Worm (Caenorhabditis elegans) whole organism, mixed stage, embryonic: ENCODE measurements around the gene F46G10.2.
A peak's percentile ranks its signal among the peaks of the same experiment; 100 is the strongest.

Experiments
- M03D4.4 ChIP-seq: sonication (generic microtip); optimal IDR thresholded peaks from 2 replicates; lab custom pipeline; 2017; ENCODE audit warnings: mild to moderate bottlenecking, missing genetic modification characterization, missing compliant biosample characterization
- bed-3 ChIP-seq: fragments of 200-800 bp; sonication (Bioruptor generic); optimal IDR thresholded peaks from 3 replicates; lab custom pipeline; 2018; ENCODE audit warnings: mild to moderate bottlenecking, missing genetic modification characterization, moderate library complexity, missing compliant biosample characterization
- blmp-1 ChIP-seq: fragments of 150-350 bp; optimal IDR thresholded peaks from 2 replicates; lab custom pipeline; 2014; ENCODE audit warnings: missing biosample characterization, missing genetic modification characterization
- ceh-39 ChIP-seq: fragments of 150-350 bp; optimal IDR thresholded peaks from 2 replicates; lab custom pipeline; 2014; ENCODE audit warnings: missing biosample characterization, missing genetic modification characterization
- ceh-43 ChIP-seq: fragments of 200-800 bp; sonication (Bioruptor generic); optimal IDR thresholded peaks from 2 replicates; lab custom pipeline; 2018; ENCODE audit warnings: mild to moderate bottlenecking, missing genetic modification characterization, moderate library complexity, missing compliant biosample characterization
- ceh-83 ChIP-seq: fragments of 200-800 bp; sonication (Bioruptor generic); optimal IDR thresholded peaks from 2 replicates; lab custom pipeline; 2018; ENCODE audit warnings: mild to moderate bottlenecking, missing genetic modification characterization, missing compliant biosample characterization
- ces-1 ChIP-seq: fragments of 150-350 bp; optimal IDR thresholded peaks from 2 replicates; lab custom pipeline; 2014; ENCODE audit warnings: missing biosample characterization, missing genetic modification reagents, missing genetic modification characterization
- cnd-1 ChIP-seq: fragments of 200-800 bp; sonication (Bioruptor generic); optimal IDR thresholded peaks from 2 replicates; lab custom pipeline; 2018; ENCODE audit warnings: mild to moderate bottlenecking, missing genetic modification characterization, missing compliant biosample characterization
- drap-1 ChIP-seq: fragments of 200-800 bp; sonication (Bioruptor generic); optimal IDR thresholded peaks from 3 replicates; lab custom pipeline; 2018; ENCODE audit warnings: mild to moderate bottlenecking, missing genetic modification characterization, missing compliant biosample characterization
- elt-1 ChIP-seq: sonication (generic microtip); optimal IDR thresholded peaks from 2 replicates; lab custom pipeline; 2017; ENCODE audit warnings: missing genetic modification characterization, mild to moderate bottlenecking, missing compliant biosample characterization, antibody characterized with exemption, moderate library complexity, borderline replicate concordance; ENCODE audit not compliant: insufficient read depth
- elt-3 ChIP-seq: fragments of 150-350 bp; optimal IDR thresholded peaks from 2 replicates; lab custom pipeline; 2014; ENCODE audit warnings: missing biosample characterization, missing genetic modification characterization
- flh-1 ChIP-seq: fragments of 200-800 bp; sonication (Bioruptor generic); optimal IDR thresholded peaks from 2 replicates; lab custom pipeline; 2018; ENCODE audit warnings: mild to moderate bottlenecking, missing genetic modification characterization, moderate library complexity, missing compliant biosample characterization
- ham-2 ChIP-seq: fragments of 200-800 bp; sonication (Bioruptor generic); optimal IDR thresholded peaks from 2 replicates; lab custom pipeline; 2018; ENCODE audit warnings: mild to moderate bottlenecking, missing genetic modification characterization, missing compliant biosample characterization
- hlh-1 ChIP-seq: fragments of 150-350 bp; optimal IDR thresholded peaks from 2 replicates; lab custom pipeline; 2014; ENCODE audit warnings: missing biosample characterization, missing genetic modification reagents, missing genetic modification characterization
- lin-13 ChIP-seq: fragments of 150-350 bp; optimal IDR thresholded peaks from 2 replicates; lab custom pipeline; 2014; ENCODE audit warnings: missing biosample characterization, missing genetic modification characterization
- lin-32 ChIP-seq: fragments of 200-800 bp; sonication (Bioruptor generic); optimal IDR thresholded peaks from 2 replicates; lab custom pipeline; 2018; ENCODE audit warnings: mild to moderate bottlenecking, missing genetic modification characterization, missing compliant biosample characterization
- lsy-2 ChIP-seq: fragments of 150-350 bp; optimal IDR thresholded peaks from 2 replicates; lab custom pipeline; 2014; ENCODE audit warnings: missing biosample characterization, missing genetic modification characterization
- mab-5 ChIP-seq: fragments of 150-350 bp; optimal IDR thresholded peaks from 2 replicates; lab custom pipeline; 2014; ENCODE audit warnings: missing biosample characterization, missing genetic modification characterization
- mep-1 ChIP-seq: fragments of 150-350 bp; optimal IDR thresholded peaks from 2 replicates; lab custom pipeline; 2017; ENCODE audit warnings: missing biosample characterization, missing genetic modification reagents, missing genetic modification characterization, inconsistent platforms
- mls-2 ChIP-seq: sonication (generic microtip); optimal IDR thresholded peaks from 2 replicates; lab custom pipeline; 2016; ENCODE audit warnings: mild to moderate bottlenecking, missing genetic modification characterization, moderate library complexity, missing compliant biosample characterization
- nhr-12 ChIP-seq: fragments of 150-350 bp; optimal IDR thresholded peaks from 2 replicates; lab custom pipeline; 2014; ENCODE audit warnings: missing biosample characterization, missing genetic modification characterization
- nhr-2 ChIP-seq: fragments of 150-350 bp; optimal IDR thresholded peaks from 2 replicates; lab custom pipeline; 2014; ENCODE audit warnings: missing biosample characterization, missing genetic modification characterization
- nhr-237 ChIP-seq: fragments of 150-350 bp; optimal IDR thresholded peaks from 2 replicates; lab custom pipeline; 2014; ENCODE audit warnings: missing biosample characterization, missing genetic modification characterization
- nhr-28 ChIP-seq: fragments of 150-350 bp; optimal IDR thresholded peaks from 2 replicates; lab custom pipeline; 2014; ENCODE audit warnings: missing biosample characterization, missing genetic modification characterization
- nhr-76 ChIP-seq: sonication (generic microtip); optimal IDR thresholded peaks from 2 replicates; lab custom pipeline; 2017; ENCODE audit warnings: missing biosample characterization, missing genetic modification characterization
- pha-4 ChIP-seq: fragments of 150-350 bp; optimal IDR thresholded peaks from 2 replicates; lab custom pipeline; 2018; ENCODE audit warnings: missing biosample characterization, missing genetic modification reagents, missing genetic modification characterization
- sem-2 ChIP-seq: fragments of 200-800 bp; sonication (Bioruptor generic); optimal IDR thresholded peaks from 2 replicates; lab custom pipeline; 2018; ENCODE audit warnings: mild to moderate bottlenecking, missing genetic modification characterization, missing compliant biosample characterization
- snpc-4 ChIP-seq: fragments of 150-350 bp; optimal IDR thresholded peaks from 2 replicates; lab custom pipeline; 2014; ENCODE audit warnings: missing biosample characterization, missing genetic modification characterization
- sptf-1 ChIP-seq: sonication (generic microtip); optimal IDR thresholded peaks from 2 replicates; lab custom pipeline; 2017; ENCODE audit warnings: mild to moderate bottlenecking, missing genetic modification characterization, moderate library complexity, missing compliant biosample characterization
- tbx-8 ChIP-seq: fragments of 200-800 bp; sonication (Bioruptor generic); optimal IDR thresholded peaks from 2 replicates; lab custom pipeline; 2018; ENCODE audit warnings: mild to moderate bottlenecking, missing genetic modification characterization, moderate library complexity, missing compliant biosample characterization
- unc-120 ChIP-seq: sonication (generic microtip); optimal IDR thresholded peaks from 2 replicates; lab custom pipeline; 2017; ENCODE audit warnings: missing genetic modification characterization, missing compliant biosample characterization; ENCODE audit not compliant: poor library complexity, severe bottlenecking
- unc-39 ChIP-seq: fragments of 150-350 bp; optimal IDR thresholded peaks from 2 replicates; lab custom pipeline; 2014; ENCODE audit warnings: missing biosample characterization, missing genetic modification characterization
- unc-62 ChIP-seq: fragments of 150-350 bp; optimal IDR thresholded peaks from 2 replicates; lab custom pipeline; 2014; ENCODE audit warnings: missing biosample characterization, missing genetic modification reagents, missing genetic modification characterization
- zip-8 ChIP-seq: fragments of 150-350 bp; optimal IDR thresholded peaks from 2 replicates; lab custom pipeline; 2014; ENCODE audit warnings: missing biosample characterization, missing genetic modification characterization
- ztf-11 ChIP-seq: fragments of 150-350 bp; optimal IDR thresholded peaks from 2 replicates; lab custom pipeline; 2014; ENCODE audit warnings: missing biosample characterization, missing genetic modification characterization

Gene F46G10.2

ce11 chrX:13306869-13307446 lies 15.8 kb upstream of the F46G10.2 start:
- TF ChIP-seq ceh-83 (GFP tag; lab: Kevin White, UChicago) (peak; percentile 99), M03D4.4 (peak; percentile 96), drap-1 (GFP tag; lab: Kevin White, UChicago) (peak; percentile 96), nhr-2 (tag; lab: Kevin White, UChicago) (no peak), nhr-12 (tag; lab: Kevin White, UChicago) (no peak), nhr-237 (peak; percentile 79), unc-62 (peak; percentile 86), ham-2 (GFP tag; lab: Kevin White, UChicago) (peak; percentile 94), mep-1 (tag; lab: Kevin White, UChicago) (peak; percentile 90), blmp-1 (no peak), mab-5 (peak; percentile 56), pha-4 (tag; lab: Kevin White, UChicago) (peak; percentile 88), cnd-1 (peak; percentile 96), unc-120 (tag; lab: Kevin White, UChicago) (peak; percentile 93), sptf-1 (peak; percentile 97), sem-2 (peak; percentile 91), nhr-76 (no peak), tbx-8 (GFP tag; lab: Kevin White, UChicago) (peak; percentile 89), zip-8 (tag; lab: Kevin White, UChicago) (no peak), unc-39 (tag; lab: Kevin White, UChicago) (peak; percentile 25), ceh-43 (peak; percentile 93), lsy-2 (peak; percentile 47), snpc-4 (tag; lab: Kevin White, UChicago) (no peak), elt-1 (tag; lab: Kevin White, UChicago) (no peak), bed-3 (GFP tag; lab: Kevin White, UChicago) (peak; percentile 90), flh-1 (peak; percentile 83), mls-2 (peak; percentile 96), hlh-1 (tag; lab: Kevin White, UChicago) (peak; percentile 78), elt-3 (tag; lab: Kevin White, UChicago) (peak; percentile 59), ces-1 (peak; percentile 62), lin-13 (tag; lab: Kevin White, UChicago) (peak; percentile 78), nhr-28 (tag; lab: Kevin White, UChicago) (peak; percentile 20), ztf-11 (tag; lab: Kevin White, UChicago) (peak; percentile 55), lin-32 (GFP tag; lab: Kevin White, UChicago) (peak; percentile 90), ceh-39 (tag; lab: Kevin White, UChicago) (peak; percentile 37)

- TF ChIP-seq nhr-2 (tag; lab: Kevin White, UChicago) (no peak), unc-62 (no peak)
Measured at ce11 chrX:13307852-13308251, 14.9 kb upstream of the F46G10.2 start.

ce11 chrX:13308745-13309144 lies 14.0 kb upstream of the F46G10.2 start, which contains the start of gene srxa-8:
TSS of gene srxa-8 (minus strand) at chrX:13308845.
- TF ChIP-seq drap-1 (GFP tag; lab: Kevin White, UChicago) (no peak), ztf-11 (tag; lab: Kevin White, UChicago) (no peak), ceh-39 (tag; lab: Kevin White, UChicago) (no peak), zip-8 (tag; lab: Kevin White, UChicago) (no peak), nhr-76 (no peak), nhr-12 (tag; lab: Kevin White, UChicago) (no peak), nhr-2 (tag; lab: Kevin White, UChicago) (no peak), ces-1 (no peak), M03D4.4 (no peak), bed-3 (GFP tag; lab: Kevin White, UChicago) (no peak), mab-5 (no peak), snpc-4 (tag; lab: Kevin White, UChicago) (no peak)
- TF ChIP-seq, all 35 proteins: peak for 0

- TF ChIP-seq unc-120 (tag; lab: Kevin White, UChicago), result no peak
- TF ChIP-seq flh-1, result no peak
- TF ChIP-seq unc-39 (tag; lab: Kevin White, UChicago), result no peak
- no peak for TF ChIP-seq lin-13 (tag; lab: Kevin White, UChicago)
- no peak for TF ChIP-seq elt-1 (tag; lab: Kevin White, UChicago)
- no peak for TF ChIP-seq snpc-4 (tag; lab: Kevin White, UChicago)
- TF ChIP-seq lsy-2, result no peak
- no peak for TF ChIP-seq hlh-1 (tag; lab: Kevin White, UChicago)
- TF ChIP-seq ztf-11 (tag; lab: Kevin White, UChicago), result no peak
- no peak for TF ChIP-seq ham-2 (GFP tag; lab: Kevin White, UChicago)
- TF ChIP-seq drap-1 (GFP tag; lab: Kevin White, UChicago), result no peak
- no peak for TF ChIP-seq unc-62
- no peak for TF ChIP-seq bed-3 (GFP tag; lab: Kevin White, UChicago)
Measured at ce11 chrX:13310763-13311162, 12.0 kb upstream of the F46G10.2 start.
